Fruit fly (Drosophila melanogaster): ENCODE results near the gene exex.

exex gene

dm6 chr3L:7942403-7942952, 5.5 kb upstream of the exex start (continued):
- TF ChIP-seq Rx (GFP tag; IDR thresholded peaks at IDR 0.05), result no peak
- no peak for TF ChIP-seq Hand (GFP tag; optimal IDR thresholded peaks at IDR 0.05)
- 0 out of 4 replicates have a peak, but pooled peaks have one; percentile 20 for TF ChIP-seq chinmo (GFP tag; IDR thresholded peaks at IDR 0.05; ENCODE audit: partially characterized antibody)
- TF ChIP-seq gsb (GFP tag; IDR thresholded peaks at IDR 0.05), result no peak
- peak; percentile 64 for TF ChIP-seq sd (tag; optimal IDR thresholded peaks at IDR 0.05)
- TF ChIP-seq fru (optimal IDR thresholded peaks at IDR 0.05), result no peak
- TF ChIP-seq Sry-β (GFP tag; optimal IDR thresholded peaks at IDR 0.05), result no peak
- TF ChIP-seq CG4424 (GFP tag; optimal IDR thresholded peaks at IDR 0.05), result no peak
- TF ChIP-seq CG4820 (GFP tag; optimal IDR thresholded peaks at IDR 0.05), result no peak
- no peak for TF ChIP-seq nmo (GFP tag; optimal IDR thresholded peaks at IDR 0.05)
- TF ChIP-seq CG8765 (GFP tag; IDR thresholded peaks at IDR 0.05), result no peak
- TF ChIP-seq CG12219 (GFP tag; optimal IDR thresholded peaks at IDR 0.05), result no peak
- TF ChIP-seq Myb (GFP tag; optimal IDR thresholded peaks at IDR 0.05), result no peak
- TF ChIP-seq CG1024 (GFP tag; IDR thresholded peaks at IDR 0.05), result no peak
- no peak for TF ChIP-seq CG8388 (GFP tag; optimal IDR thresholded peaks at IDR 0.05)
- no peak for TF ChIP-seq CG12659 (GFP tag; optimal IDR thresholded peaks at IDR 0.05)
- no peak for TF ChIP-seq sr (GFP tag; IDR thresholded peaks at IDR 0.05)
- TF ChIP-seq insv (GFP tag; optimal IDR thresholded peaks at IDR 0.05), result no peak
- TF ChIP-seq BtbVII (GFP tag; optimal IDR thresholded peaks at IDR 0.05), result no peak
- TF ChIP-seq exex (tag; optimal IDR thresholded peaks at IDR 0.05), result peak; percentile 100
- no peak for TF ChIP-seq Elba2 (GFP tag; optimal IDR thresholded peaks at IDR 0.05)
- no peak for TF ChIP-seq CG17359 (tag; optimal IDR thresholded peaks at IDR 0.05)
- TF ChIP-seq CG2889 (GFP tag; IDR thresholded peaks at IDR 0.05), result no peak
- no peak for TF ChIP-seq Doc3 (GFP tag; IDR thresholded peaks at IDR 0.05; ENCODE audit: partially characterized antibody)
- peak; percentile 61; the same call in 1 of the 2 replicates for TF ChIP-seq Lim3 (GFP tag; IDR thresholded peaks at IDR 0.05)
- no peak for TF ChIP-seq CG14441 (GFP tag; IDR thresholded peaks at IDR 0.05)
- peak; percentile 49 for TF ChIP-seq corto (GFP tag; optimal IDR thresholded peaks at IDR 0.05)
- no peak for TF ChIP-seq CG17612 (GFP tag; IDR thresholded peaks at IDR 0.05)
- TF ChIP-seq en (GFP tag; optimal IDR thresholded peaks at IDR 0.05), result no peak
- TF ChIP-seq CG18764 (GFP tag; optimal IDR thresholded peaks at IDR 0.05), result no peak
- TF ChIP-seq CG1647 (GFP tag; optimal IDR thresholded peaks at IDR 0.05), result no peak
- no peak for TF ChIP-seq CG8290 (GFP tag; optimal IDR thresholded peaks at IDR 0.05)
- no peak for TF ChIP-seq CG8290 (tag; optimal IDR thresholded peaks at IDR 0.05)
- TF ChIP-seq hkb (optimal IDR thresholded peaks at IDR 0.05), result no peak
- TF ChIP-seq hkb (GFP tag; IDR thresholded peaks at IDR 0.05), result no peak
- TF ChIP-seq Dip2 (GFP tag; IDR thresholded peaks at IDR 0.05), result no peak
- no peak for TF ChIP-seq CG3281 (GFP tag; optimal IDR thresholded peaks at IDR 0.05)
- TF ChIP-seq CG31441 (GFP tag; IDR thresholded peaks at IDR 0.05), result no peak
- TF ChIP-seq CG9876 (GFP tag; optimal IDR thresholded peaks at IDR 0.05), result no peak
- TF ChIP-seq CG13775 (GFP tag; optimal IDR thresholded peaks at IDR 0.05), result no peak
- no peak for TF ChIP-seq cad (GFP tag; optimal IDR thresholded peaks at IDR 0.05)
- no peak for TF ChIP-seq CG14965 (GFP tag; optimal IDR thresholded peaks at IDR 0.05; ENCODE audit: borderline replicate concordance)
- peak; percentile 6 for TF ChIP-seq salm (tag; optimal IDR thresholded peaks at IDR 0.05)
- no peak for TF ChIP-seq Awh (GFP tag; IDR thresholded peaks at IDR 0.05)
- TF ChIP-seq lov (optimal IDR thresholded peaks at IDR 0.05), result no peak
- no peak for TF ChIP-seq lov (GFP tag; IDR thresholded peaks at IDR 0.05)
- no peak for TF ChIP-seq CG9817 (tag; optimal IDR thresholded peaks at IDR 0.05)
- TF ChIP-seq Trl (optimal IDR thresholded peaks at IDR 0.05), result no peak
- TF ChIP-seq Trl (GFP tag; optimal IDR thresholded peaks at IDR 0.05), result no peak
- TF ChIP-seq tll (GFP tag; optimal IDR thresholded peaks at IDR 0.05), result no peak
- TF ChIP-seq CG32532 (GFP tag; IDR thresholded peaks at IDR 0.05), result no peak
- TF ChIP-seq Hr39 (optimal IDR thresholded peaks at IDR 0.05), result no peak
- peak; percentile 62 for TF ChIP-seq sug (tag; optimal IDR thresholded peaks at IDR 0.05)
- TF ChIP-seq CG5953 (GFP tag; IDR thresholded peaks at IDR 0.05), result no peak

Data from whole organism, embryonic.